Fruit fly (Drosophila melanogaster) whole organism, embryonic: ENCODE measurements around the gene CG10862.

ENCODE experiments used
- Awh ChIP-seq: fragments of 200-800 bp; sonication (Bioruptor generic); IDR thresholded peaks from 2 replicates; pipeline ENCODE4, ENCODE4 v1.3.6; 2022; ENCODE audit warnings: missing biosample characterization, missing genetic modification characterization
- CG10147 ChIP-seq: fragments of 200-800 bp; sonication (Bioruptor generic); optimal IDR thresholded peaks from 2 replicates; lab custom pipeline; 2019; ENCODE audit warnings: missing biosample characterization, mild to moderate bottlenecking, missing genetic modification characterization, moderate library complexity
- CG10209 ChIP-seq: fragments of 200-800 bp; sonication (Bioruptor generic); optimal IDR thresholded peaks from 3 replicates; lab custom pipeline; 2017; ENCODE audit warnings: missing biosample characterization, mild to moderate bottlenecking, missing genetic modification characterization, missing genetic modification reagents
- CG10462 ChIP-seq: fragments of 200-800 bp; sonication (Bioruptor generic); optimal IDR thresholded peaks from 2 replicates; lab custom pipeline; 2016; ENCODE audit warnings: missing biosample characterization, missing genetic modification characterization
- CG11696 ChIP-seq: fragments of 200-800 bp; sonication (Bioruptor generic); IDR thresholded peaks from 2 replicates; pipeline ENCODE4 v1.3.6; 2022; ENCODE audit warnings: missing biosample characterization, missing genetic modification characterization
- CG12155 ChIP-seq: fragments of 200-800 bp; sonication (Bioruptor generic); optimal IDR thresholded peaks from 3 replicates; lab custom pipeline; 2016; ENCODE audit warnings: missing biosample characterization, missing genetic modification characterization
- CG12219 ChIP-seq: fragments of 200-800 bp; sonication (Bioruptor generic); optimal IDR thresholded peaks from 3 replicates; lab custom pipeline; 2018; ENCODE audit warnings: missing biosample characterization, mild to moderate bottlenecking, missing genetic modification characterization
- CG1233 ChIP-seq: fragments of 200-800 bp; sonication (Bioruptor generic); optimal IDR thresholded peaks from 4 replicates; lab custom pipeline; 2018; ENCODE audit warnings: missing biosample characterization, mild to moderate bottlenecking, missing genetic modification characterization
- CG12769 ChIP-seq: fragments of 200-800 bp; sonication (Bioruptor generic); optimal IDR thresholded peaks from 2 replicates; lab custom pipeline; 2019; ENCODE audit warnings: missing biosample characterization, mild to moderate bottlenecking, missing genetic modification characterization, moderate library complexity
- CG13894 ChIP-seq: fragments of 200-800 bp; sonication (Bioruptor generic); optimal IDR thresholded peaks from 3 replicates; lab custom pipeline; 2018; ENCODE audit warnings: missing biosample characterization, mild to moderate bottlenecking, missing genetic modification characterization, moderate library complexity
- CG15514 ChIP-seq: fragments of 200-800 bp; sonication (Bioruptor generic); optimal IDR thresholded peaks from 3 replicates; lab custom pipeline; 2017; ENCODE audit warnings: missing biosample characterization, missing genetic modification characterization, mild to moderate bottlenecking, moderate library complexity, missing genetic modification reagents
- CG1603 ChIP-seq: fragments of 200-800 bp; sonication (Bioruptor generic); optimal IDR thresholded peaks from 2 replicates; lab custom pipeline; 2019; ENCODE audit warnings: missing biosample characterization, mild to moderate bottlenecking, missing genetic modification characterization, moderate library complexity
- CG16813 ChIP-seq: fragments of 200-800 bp; sonication (Bioruptor generic); IDR thresholded peaks from 3 replicates; pipeline ENCODE4 v1.3.6; 2022; ENCODE audit warnings: missing biosample characterization, missing genetic modification characterization; ENCODE audit not compliant: partially characterized antibody
- CG17361 ChIP-seq: fragments of 200-800 bp; sonication (Bioruptor generic); IDR thresholded peaks from 3 replicates; pipeline ENCODE4 v1.3.6; 2022; ENCODE audit warnings: missing biosample characterization, missing genetic modification characterization
- CG17385 ChIP-seq: fragments of 200-800 bp; sonication (Bioruptor generic); optimal IDR thresholded peaks from 3 replicates; lab custom pipeline; 2018; ENCODE audit warnings: missing biosample characterization, mild to moderate bottlenecking, missing genetic modification characterization
- CG3163 ChIP-seq: fragments of 200-800 bp; sonication (Bioruptor generic); optimal IDR thresholded peaks from 3 replicates; lab custom pipeline; 2016; ENCODE audit warnings: missing biosample characterization, missing genetic modification characterization
- CG4854 ChIP-seq: fragments of 200-800 bp; sonication (Bioruptor generic); optimal IDR thresholded peaks from 2 replicates; lab custom pipeline; 2016; ENCODE audit warnings: missing biosample characterization, missing genetic modification characterization, inconsistent platforms
- CG7839 ChIP-seq: fragments of 200-800 bp; sonication (Bioruptor generic); optimal IDR thresholded peaks from 3 replicates; lab custom pipeline; 2018; ENCODE audit warnings: missing biosample characterization, mild to moderate bottlenecking, missing genetic modification characterization, moderate library complexity
- CG8388 ChIP-seq: fragments of 200-800 bp; sonication (Bioruptor generic); optimal IDR thresholded peaks from 2 replicates; lab custom pipeline; 2019; ENCODE audit warnings: missing biosample characterization, mild to moderate bottlenecking, missing genetic modification characterization, moderate library complexity
- CG9817 ChIP-seq: fragments of 200-800 bp; sonication (Bioruptor generic); optimal IDR thresholded peaks from 2 replicates; lab custom pipeline; 2018; ENCODE audit warnings: missing biosample characterization, mild to moderate bottlenecking, missing genetic modification characterization, moderate library complexity
- CTCF ChIP-seq: fragments of 200-800 bp; sonication (Bioruptor generic); optimal IDR thresholded peaks from 2 replicates; lab custom pipeline; 2017; ENCODE audit warnings: missing biosample characterization, mild to moderate bottlenecking, missing genetic modification characterization, moderate library complexity
- Chrac-16 ChIP-seq: fragments of 200-800 bp; sonication (Bioruptor generic); optimal IDR thresholded peaks from 3 replicates; lab custom pipeline; 2016; ENCODE audit warnings: missing biosample characterization, missing genetic modification characterization
- CoRest ChIP-seq: fragments of 200-800 bp; sonication (Bioruptor generic); optimal IDR thresholded peaks from 3 replicates; lab custom pipeline; 2018; ENCODE audit warnings: missing biosample characterization, mild to moderate bottlenecking, missing genetic modification characterization, moderate library complexity
- Dad ChIP-seq: fragments of 200-800 bp; sonication (Bioruptor generic); optimal IDR thresholded peaks from 3 replicates; lab custom pipeline; 2016; ENCODE audit warnings: missing biosample characterization, missing genetic modification characterization
- Doc2 ChIP-seq: fragments of 200-800 bp; sonication (Bioruptor generic); IDR thresholded peaks from 2 replicates; pipeline ENCODE4 v1.3.6; 2022; ENCODE audit warnings: missing biosample characterization, missing genetic modification characterization
- Drgx ChIP-seq: fragments of 200-800 bp; sonication (Bioruptor generic); IDR thresholded peaks from 2 replicates; pipeline ENCODE4 v1.3.6; 2022; ENCODE audit warnings: missing biosample characterization, missing genetic modification characterization
- Ets65A ChIP-seq: fragments of 200-800 bp; sonication (Bioruptor generic); peaks from one replicate; lab custom pipeline; 2016; ENCODE audit warnings: missing biosample characterization, missing genetic modification characterization
- Ptx1 ChIP-seq: fragments of 200-800 bp; sonication (Bioruptor generic); IDR thresholded peaks from 2 replicates; pipeline ENCODE4 v1.3.6; 2022; ENCODE audit warnings: missing biosample characterization, missing genetic modification characterization
- abd-A ChIP-seq: fragments of 200-800 bp; sonication (Bioruptor generic); optimal IDR thresholded peaks from 3 replicates; lab custom pipeline; 2019; ENCODE audit warnings: missing biosample characterization, mild to moderate bottlenecking, missing genetic modification characterization, moderate library complexity
- az2 ChIP-seq: fragments of 200-800 bp; sonication (Bioruptor generic); optimal IDR thresholded peaks from 3 replicates; lab custom pipeline; 2016; ENCODE audit warnings: missing biosample characterization, missing genetic modification characterization
- chif ChIP-seq, 2 experiments: fragments of 200-800 bp; sonication (Bioruptor generic); optimal IDR thresholded peaks; 3 replicates each; lab custom pipeline; 2016; ENCODE audit warnings: missing biosample characterization in 2 of 2, missing genetic modification characterization in 2 of 2
- chinmo ChIP-seq: fragments of 200-800 bp; sonication (Bioruptor generic); IDR thresholded peaks from 4 replicates; pipeline ENCODE4 v1.3.6; 2022; ENCODE audit warnings: missing biosample characterization, missing genetic modification characterization; ENCODE audit not compliant: partially characterized antibody
- crol ChIP-seq: fragments of 200-800 bp; sonication (Bioruptor generic); IDR thresholded peaks from 2 replicates; pipeline ENCODE4 v1.3.6; 2022; ENCODE audit warnings: missing biosample characterization, missing genetic modification characterization
- dm ChIP-seq: fragments of 200-800 bp; sonication (Bioruptor generic); optimal IDR thresholded peaks from 3 replicates; lab custom pipeline; 2016; ENCODE audit warnings: missing biosample characterization, missing genetic modification characterization
- dmrt11E ChIP-seq: fragments of 200-800 bp; sonication (Bioruptor generic); optimal IDR thresholded peaks from 3 replicates; lab custom pipeline; 2018; ENCODE audit warnings: missing biosample characterization, mild to moderate bottlenecking, missing genetic modification characterization, moderate library complexity
- exex ChIP-seq: fragments of 200-800 bp; sonication (Bioruptor generic); optimal IDR thresholded peaks from 4 replicates; lab custom pipeline; 2018; ENCODE audit warnings: missing biosample characterization, mild to moderate bottlenecking, missing genetic modification characterization, moderate library complexity
- gcm ChIP-seq: fragments of 200-800 bp; sonication (Bioruptor generic); optimal IDR thresholded peaks from 2 replicates; lab custom pipeline; 2019; ENCODE audit warnings: missing biosample characterization, mild to moderate bottlenecking, missing genetic modification characterization, moderate library complexity
- gem ChIP-seq: fragments of 200-800 bp; sonication (Bioruptor generic); optimal IDR thresholded peaks from 2 replicates; lab custom pipeline; 2019; ENCODE audit warnings: missing biosample characterization, mild to moderate bottlenecking, missing genetic modification characterization, moderate library complexity
- gfzf ChIP-seq: fragments of 200-800 bp; sonication (Bioruptor generic); optimal IDR thresholded peaks from 2 replicates; lab custom pipeline; 2016; ENCODE audit warnings: missing biosample characterization, mild to moderate bottlenecking, missing genetic modification characterization, moderate library complexity
- klu ChIP-seq: fragments of 200-800 bp; sonication (Bioruptor generic); IDR thresholded peaks from 2 replicates; pipeline ENCODE4 v1.3.6; 2022; ENCODE audit warnings: missing biosample characterization, missing genetic modification characterization
- nerfin-1 ChIP-seq: fragments of 200-800 bp; sonication (Bioruptor generic); optimal IDR thresholded peaks from 3 replicates; lab custom pipeline; 2019; ENCODE audit warnings: missing biosample characterization, mild to moderate bottlenecking, missing genetic modification characterization, moderate library complexity
- pfk ChIP-seq: fragments of 200-800 bp; sonication (Bioruptor generic); optimal IDR thresholded peaks from 2 replicates; lab custom pipeline; 2018; ENCODE audit warnings: missing biosample characterization, mild to moderate bottlenecking, missing genetic modification characterization, moderate library complexity
- psq ChIP-seq: fragments of 200-800 bp; sonication (Bioruptor generic); optimal IDR thresholded peaks from 2 replicates; lab custom pipeline; 2017; ENCODE audit warnings: missing biosample characterization, missing genetic modification characterization
- sd ChIP-seq: fragments of 200-800 bp; sonication (Bioruptor generic); optimal IDR thresholded peaks from 3 replicates; lab custom pipeline; 2018; ENCODE audit warnings: missing biosample characterization, mild to moderate bottlenecking, missing genetic modification characterization, moderate library complexity
- shn ChIP-seq: fragments of 200-800 bp; sonication (Bioruptor generic); optimal IDR thresholded peaks from 3 replicates; lab custom pipeline; 2016; ENCODE audit warnings: missing biosample characterization, missing genetic modification characterization
- ttk ChIP-seq: fragments of 200-800 bp; sonication (Bioruptor generic); IDR thresholded peaks from 2 replicates; pipeline ENCODE4 v2.1.2; 2022; ENCODE audit warnings: missing biosample characterization, missing genetic modification characterization

The CG10862 gene

DNA sequence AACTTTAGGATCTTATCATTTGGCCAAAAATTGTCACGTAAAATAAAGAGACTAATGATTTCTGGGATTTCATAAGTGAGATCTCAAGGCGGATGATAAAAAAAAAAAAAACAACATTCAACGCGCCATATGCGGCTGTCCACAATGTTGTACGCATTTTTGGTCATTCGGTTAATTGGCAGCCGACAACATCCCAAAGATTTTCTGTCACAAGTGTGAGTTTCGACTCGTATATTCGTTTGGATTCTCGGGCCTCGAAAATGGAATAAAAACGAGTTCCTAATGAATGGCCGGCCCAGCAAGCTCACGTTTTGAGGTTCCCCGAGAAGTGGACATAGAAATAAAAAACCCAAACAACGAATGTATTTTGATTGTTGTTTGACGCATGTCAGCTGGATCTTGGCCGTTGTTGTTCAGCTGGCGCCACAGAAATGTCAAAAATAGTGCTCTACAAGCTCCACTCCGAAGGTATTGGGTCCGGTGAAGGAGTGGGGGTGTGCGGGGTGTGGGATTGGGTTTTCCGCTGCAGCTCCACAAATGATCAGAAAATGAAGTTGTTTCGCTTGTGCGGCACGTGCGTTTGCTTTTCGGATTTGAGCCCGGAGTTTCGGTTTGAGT lies 18.0 kb upstream of the CG10862 start (continued):
- TF ChIP-seq shn (GFP tag; lab: Kevin White, UChicago), result no peak
- TF ChIP-seq CG3163 (GFP tag; lab: Kevin White, UChicago), result no peak
- no peak for TF ChIP-seq gem (tag; lab: Kevin White, UChicago)
- TF ChIP-seq chinmo (GFP tag; lab: Robert Waterston, UW), result peak; percentile 68; the same call in 2 of the 4 replicates
- no peak for TF ChIP-seq Doc2 (GFP tag; lab: Robert Waterston, UW)
- no peak for TF ChIP-seq CG17361 (GFP tag; lab: Robert Waterston, UW)
- no peak for TF ChIP-seq Dad (GFP tag; lab: Kevin White, UChicago)
- peak; percentile 64 for TF ChIP-seq abd-A
- TF ChIP-seq CTCF, result no peak
- no peak for TF ChIP-seq CG15514 (GFP tag; lab: Kevin White, UChicago)
- TF ChIP-seq CG12219, result no peak
- no peak for TF ChIP-seq klu (GFP tag; lab: Robert Waterston, UW)
- TF ChIP-seq dm (GFP tag; lab: Kevin White, UChicago), result no peak
- TF ChIP-seq CG13894, result peak; percentile 73
- no peak for TF ChIP-seq CG11696 (GFP tag; lab: Robert Waterston, UW)
- TF ChIP-seq crol (GFP tag; lab: Robert Waterston, UW), result peak; percentile 75
- no peak for TF ChIP-seq exex (tag; lab: Kevin White, UChicago)
- TF ChIP-seq pfk (GFP tag; lab: Kevin White, UChicago), result no peak
- no peak for TF ChIP-seq psq
- peak; percentile 51 for TF ChIP-seq CG12769 (tag; lab: Kevin White, UChicago)
- no peak for TF ChIP-seq nerfin-1 (tag; lab: Kevin White, UChicago)
- TF ChIP-seq Awh (GFP tag; lab: Robert Waterston, UW), result peak; percentile 25; the same call in 1 of the 2 replicates
- TF ChIP-seq sd (tag; lab: Kevin White, UChicago), result peak; percentile 70
- no peak for TF ChIP-seq az2 (GFP tag; lab: Kevin White, UChicago)
- TF ChIP-seq CG7839 (tag; lab: Kevin White, UChicago), result no peak
- no peak for TF ChIP-seq CG1233 (GFP tag; lab: Kevin White, UChicago)
- TF ChIP-seq CG10147, result no peak
- TF ChIP-seq CG17385 (GFP tag; lab: Kevin White, UChicago), result no peak

DNA sequence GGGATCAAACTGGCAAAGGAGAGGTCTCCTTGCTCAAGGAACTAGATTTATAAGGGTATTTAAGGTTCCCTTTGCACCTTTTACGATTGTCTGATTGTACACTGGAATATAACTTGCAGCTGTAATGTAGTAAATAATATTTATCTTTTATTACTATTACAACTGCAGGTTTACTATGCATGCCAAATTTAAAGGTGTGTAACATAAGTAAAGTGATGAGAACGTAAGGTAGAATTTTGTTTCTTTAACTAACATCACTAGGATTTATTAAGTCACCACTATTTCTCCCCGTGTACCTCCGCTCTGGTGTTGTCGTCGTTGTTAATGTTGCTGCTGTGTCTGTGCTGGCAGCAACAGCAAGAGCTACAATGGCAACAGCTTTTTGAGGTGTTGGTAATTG lies 13.0 kb upstream of the CG10862 start:
- TF ChIP-seq Ets65A (GFP tag; lab: Kevin White, UChicago) (peak; percentile 49), CG12155 (GFP tag; lab: Kevin White, UChicago) (no peak), CG1603 (peak; percentile 20), gem (tag; lab: Kevin White, UChicago) (peak; percentile 19), dmrt11E (peak; percentile 21), Ptx1 (GFP tag; lab: Robert Waterston, UW) (no peak), Drgx (GFP tag; lab: Robert Waterston, UW) (0 out of 2 replicates have a peak, but pooled peaks have one; percentile 25)

DNA sequence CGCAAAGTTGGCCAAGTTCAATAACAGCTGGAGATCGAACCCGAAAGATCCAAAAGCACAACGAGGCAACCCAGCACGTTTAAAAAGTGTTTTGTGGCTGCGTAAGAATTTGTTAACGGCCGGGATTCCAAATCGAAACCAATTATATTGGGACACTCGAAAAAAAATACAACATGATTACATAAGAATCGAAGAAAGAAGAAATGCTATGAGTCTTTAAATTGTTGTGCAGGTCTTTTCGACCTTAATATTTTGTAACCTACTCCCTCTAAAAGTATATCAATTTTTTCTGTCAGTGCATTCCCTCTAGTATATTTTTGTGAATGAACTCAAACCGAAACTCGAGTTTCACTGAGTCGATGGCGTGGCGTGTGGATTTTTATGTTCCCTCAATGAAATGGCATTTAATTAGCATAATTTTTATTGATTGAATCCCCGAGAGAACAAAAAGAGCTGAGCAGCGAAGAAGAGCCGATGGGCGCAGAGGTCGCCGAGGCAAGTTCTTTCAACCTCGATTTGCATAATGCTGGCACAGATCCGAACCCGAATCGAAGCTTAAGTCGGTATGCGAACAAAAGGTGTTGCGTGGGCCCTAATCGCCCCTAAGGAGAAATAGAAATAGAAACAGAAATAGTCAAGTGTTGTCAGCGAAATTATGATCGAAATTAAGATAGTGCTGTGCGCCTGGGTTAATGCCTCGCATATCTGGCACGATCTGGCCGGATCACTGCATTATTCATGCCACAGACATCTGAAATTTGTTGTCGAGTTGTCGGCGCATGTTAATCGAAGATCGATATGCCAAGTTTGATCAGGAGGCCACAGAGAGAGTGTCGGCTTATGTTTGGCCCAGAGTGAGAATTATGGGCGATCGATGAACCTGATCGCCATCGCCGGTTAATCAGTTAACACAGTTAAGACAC lies 11.0 kb upstream of the CG10862 start:
- peak; percentile 12 for TF ChIP-seq CG10462 (GFP tag; lab: Kevin White, UChicago)
- TF ChIP-seq CG10209 (GFP tag; lab: Kevin White, UChicago), result peak; percentile 48
- peak; percentile 53 for TF ChIP-seq Chrac-16 (GFP tag; lab: Kevin White, UChicago)
- no peak for TF ChIP-seq chinmo (GFP tag; lab: Robert Waterston, UW)
- no peak for TF ChIP-seq CG16813 (GFP tag; lab: Robert Waterston, UW)
- peak; percentile 62 for TF ChIP-seq CoRest (tag; lab: Kevin White, UChicago)
- no peak for TF ChIP-seq ttk
- TF ChIP-seq gfzf (GFP tag; lab: Kevin White, UChicago), result no peak
- no peak for TF ChIP-seq CG4854
- TF ChIP-seq psq, result no peak
- TF ChIP-seq chif (GFP tag; optimal IDR thresholded peaks at IDR 0.05; lab: Kevin White, UChicago), result peak; percentile 61 to 74
- TF ChIP-seq CG8388 (GFP tag; lab: Kevin White, UChicago), result peak; percentile 44
- peak; percentile 3 for TF ChIP-seq gcm (GFP tag; lab: Kevin White, UChicago)
- TF ChIP-seq CG9817 (tag; lab: Kevin White, UChicago), result peak; percentile 38
